Worm (Caenorhabditis elegans): ENCODE data around the gene dnj-23.

The dnj-23 gene

DNA sequence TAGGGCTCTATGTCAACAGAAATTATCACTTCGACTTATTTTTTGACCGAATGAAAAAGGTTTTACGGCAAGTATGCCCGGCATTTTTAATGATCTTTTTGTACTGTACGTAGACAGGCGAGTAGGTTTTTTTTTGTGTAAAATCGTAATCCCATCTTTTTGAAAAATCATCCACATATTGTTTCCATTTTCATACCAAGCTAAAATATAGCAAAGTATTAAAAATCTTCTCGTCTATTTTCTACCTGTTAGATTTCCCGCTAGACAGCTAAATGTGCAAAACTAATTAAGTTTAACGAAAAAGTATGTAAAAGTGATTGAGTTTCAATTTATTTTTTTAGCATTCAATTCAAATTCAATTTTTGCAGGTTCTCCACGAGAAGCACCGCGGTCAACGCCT is 23.0 kb upstream of the dnj-23 start, which contains the start of gene C16D2.1:
TSS of gene C16D2.1 (plus strand) at position 301 of the 400 bp plus-strand sequence.
- TF ChIP-seq unc-120 (tag; optimal IDR thresholded peaks at IDR 0.05; ENCODE audit: poor library complexity, severe bottlenecking) = no peak
- TF ChIP-seq mls-2 (tag; optimal IDR thresholded peaks at IDR 0.05) = no peak
- TF ChIP-seq nhr-28 (tag; optimal IDR thresholded peaks at IDR 0.05) = no peak
- no peak for TF ChIP-seq mep-1 (tag; optimal IDR thresholded peaks at IDR 0.05)
- TF ChIP-seq lin-32 (GFP tag; optimal IDR thresholded peaks at IDR 0.05) = no peak
- TF ChIP-seq hlh-1 (tag; optimal IDR thresholded peaks at IDR 0.05) = no peak
- no peak for TF ChIP-seq tbx-8 (GFP tag; optimal IDR thresholded peaks at IDR 0.05)
- TF ChIP-seq M03D4.4 (tag; optimal IDR thresholded peaks at IDR 0.05) = no peak
- no peak for TF ChIP-seq ztf-11 (tag; optimal IDR thresholded peaks at IDR 0.05)
- no peak for TF ChIP-seq nhr-237 (tag; optimal IDR thresholded peaks at IDR 0.05)
- no peak for TF ChIP-seq unc-39 (tag; optimal IDR thresholded peaks at IDR 0.05)
- no peak for TF ChIP-seq pha-4 (tag; optimal IDR thresholded peaks at IDR 0.05)
- TF ChIP-seq nhr-2 (tag; optimal IDR thresholded peaks at IDR 0.05) = no peak

DNA sequence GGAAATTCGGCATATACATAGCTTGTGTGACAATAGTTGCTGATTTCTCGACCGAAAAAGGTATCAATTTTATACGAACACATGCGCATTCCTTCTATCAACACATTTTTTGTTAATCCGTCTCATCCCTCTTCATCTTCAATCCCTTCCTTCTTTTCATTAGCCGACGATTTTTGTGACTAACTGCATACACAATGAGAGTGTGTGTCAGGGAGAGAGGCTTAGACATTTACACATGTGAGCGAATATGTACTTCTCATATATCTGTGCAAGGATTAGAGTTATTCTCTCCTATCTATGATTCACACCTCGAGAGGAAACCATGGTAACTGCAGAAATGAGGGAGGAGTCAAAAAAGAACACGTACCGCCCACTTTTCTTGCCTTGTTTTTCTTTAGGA is 21.9 kb upstream of the dnj-23 start:
- TF ChIP-seq sptf-1 (tag; optimal IDR thresholded peaks at IDR 0.05) (no peak), cnd-1 (tag; optimal IDR thresholded peaks at IDR 0.05) (no peak), ztf-11 (tag; optimal IDR thresholded peaks at IDR 0.05) (no peak), nhr-76 (tag; optimal IDR thresholded peaks at IDR 0.05) (no peak), lin-13 (tag; optimal IDR thresholded peaks at IDR 0.05) (no peak), bed-3 (GFP tag; optimal IDR thresholded peaks at IDR 0.05) (no peak), tbx-8 (GFP tag; optimal IDR thresholded peaks at IDR 0.05) (no peak), ceh-43 (GFP tag; optimal IDR thresholded peaks at IDR 0.05) (no peak), hlh-1 (tag; optimal IDR thresholded peaks at IDR 0.05) (no peak), lin-32 (GFP tag; optimal IDR thresholded peaks at IDR 0.05) (no peak), unc-39 (tag; optimal IDR thresholded peaks at IDR 0.05) (no peak), M03D4.4 (tag; optimal IDR thresholded peaks at IDR 0.05) (no peak), ceh-83 (GFP tag; optimal IDR thresholded peaks at IDR 0.05) (no peak), elt-3 (tag; optimal IDR thresholded peaks at IDR 0.05) (no peak)

DNA sequence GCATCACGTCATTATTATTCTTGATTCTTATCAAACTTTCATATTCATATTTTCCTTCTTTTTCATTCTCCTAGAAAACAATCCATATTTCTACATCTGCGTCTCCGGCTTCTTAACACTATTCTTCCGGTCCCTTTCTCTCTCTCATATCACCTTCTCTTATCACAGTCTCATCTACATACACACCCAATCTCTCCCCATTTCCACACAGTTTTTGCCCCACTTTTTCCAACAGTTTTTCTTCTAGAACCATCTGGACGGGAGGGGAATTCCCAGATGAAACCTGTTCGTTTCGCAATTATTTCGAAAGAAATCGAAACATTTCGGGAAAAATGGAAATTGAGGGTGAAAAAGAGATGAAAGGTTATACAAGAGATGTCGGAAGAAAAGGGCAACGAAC is 19.7 kb upstream of the dnj-23 start:
- TF ChIP-seq nhr-28 (tag; optimal IDR thresholded peaks at IDR 0.05) (no peak), elt-1 (tag; optimal IDR thresholded peaks at IDR 0.05; ENCODE audit: borderline replicate concordance, insufficient read depth) (peak; percentile 10), ces-1 (GFP tag; optimal IDR thresholded peaks at IDR 0.05) (no peak), elt-3 (tag; optimal IDR thresholded peaks at IDR 0.05) (peak; percentile 91), mls-2 (tag; optimal IDR thresholded peaks at IDR 0.05) (no peak), nhr-237 (tag; optimal IDR thresholded peaks at IDR 0.05) (peak; percentile 58)

DNA sequence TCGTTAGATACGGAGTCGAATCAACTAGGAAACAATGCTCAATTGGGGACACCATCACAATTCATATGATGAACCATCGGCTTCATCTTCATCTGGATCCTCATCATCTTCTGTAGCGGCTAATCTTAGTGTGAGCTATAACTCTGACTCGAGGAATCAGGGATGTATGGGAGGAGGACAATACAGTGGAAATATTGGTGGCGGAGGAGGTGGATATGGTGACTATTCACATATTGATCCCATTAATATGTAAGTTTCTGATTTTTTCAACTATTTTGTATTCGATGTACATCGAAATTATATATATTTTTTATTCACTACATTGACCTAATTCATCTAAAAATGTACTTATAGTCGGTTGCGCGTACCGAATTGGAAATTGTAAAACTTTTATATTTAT is 19.0 kb upstream of the dnj-23 start:
- no peak for TF ChIP-seq tbx-8 (GFP tag; optimal IDR thresholded peaks at IDR 0.05)
- no peak for TF ChIP-seq nhr-12 (tag; optimal IDR thresholded peaks at IDR 0.05)
- no peak for TF ChIP-seq nhr-237 (tag; optimal IDR thresholded peaks at IDR 0.05)
- TF ChIP-seq sem-2 (GFP tag; optimal IDR thresholded peaks at IDR 0.05) = no peak
- TF ChIP-seq lsy-2 (tag; optimal IDR thresholded peaks at IDR 0.05) = no peak
- TF ChIP-seq ztf-11 (tag; optimal IDR thresholded peaks at IDR 0.05) = no peak
- TF ChIP-seq mls-2 (tag; optimal IDR thresholded peaks at IDR 0.05) = no peak
- no peak for TF ChIP-seq ces-1 (GFP tag; optimal IDR thresholded peaks at IDR 0.05)
- no peak for TF ChIP-seq snpc-4 (tag; optimal IDR thresholded peaks at IDR 0.05)
- TF ChIP-seq ceh-83 (GFP tag; optimal IDR thresholded peaks at IDR 0.05) = no peak
- TF ChIP-seq lin-13 (tag; optimal IDR thresholded peaks at IDR 0.05) = no peak
- TF ChIP-seq mep-1 (tag; optimal IDR thresholded peaks at IDR 0.05) = no peak
- TF ChIP-seq nhr-28 (tag; optimal IDR thresholded peaks at IDR 0.05) = no peak
- no peak for TF ChIP-seq sptf-1 (tag; optimal IDR thresholded peaks at IDR 0.05)
- no peak for TF ChIP-seq ceh-43 (GFP tag; optimal IDR thresholded peaks at IDR 0.05)
- TF ChIP-seq zip-8 (tag; optimal IDR thresholded peaks at IDR 0.05) = no peak
- no peak for TF ChIP-seq blmp-1 (tag; optimal IDR thresholded peaks at IDR 0.05)
- TF ChIP-seq elt-1 (tag; optimal IDR thresholded peaks at IDR 0.05; ENCODE audit: borderline replicate concordance, insufficient read depth) = no peak
- no peak for TF ChIP-seq pha-4 (tag; optimal IDR thresholded peaks at IDR 0.05)

DNA sequence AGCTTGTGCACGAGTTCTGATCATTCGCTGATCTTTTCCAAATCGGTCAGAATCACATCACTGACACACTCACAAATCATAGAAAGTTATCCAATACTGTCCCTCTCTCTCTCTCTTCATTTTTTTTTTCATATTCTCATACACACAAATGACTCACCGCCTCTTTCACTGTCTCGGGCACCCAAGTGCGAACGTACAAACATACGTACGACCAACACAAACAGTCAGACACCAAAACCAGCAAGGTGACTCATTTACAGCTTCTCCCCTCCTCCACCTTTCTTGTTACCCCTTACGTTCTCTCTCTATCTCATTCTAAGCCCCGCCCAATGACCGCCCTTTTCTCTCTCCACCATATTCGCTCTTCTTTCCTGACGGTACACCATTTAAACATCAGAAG is 18.6 kb upstream of the dnj-23 start:
- TF ChIP-seq mls-2 (tag; optimal IDR thresholded peaks at IDR 0.05) = no peak
- TF ChIP-seq ceh-83 (GFP tag; optimal IDR thresholded peaks at IDR 0.05) = no peak
- TF ChIP-seq nhr-76 (tag; optimal IDR thresholded peaks at IDR 0.05) = no peak
- TF ChIP-seq sptf-1 (tag; optimal IDR thresholded peaks at IDR 0.05) = no peak
- TF ChIP-seq drap-1 (GFP tag; optimal IDR thresholded peaks at IDR 0.05) = no peak
- TF ChIP-seq mep-1 (tag; optimal IDR thresholded peaks at IDR 0.05) = no peak
- no peak for TF ChIP-seq ham-2 (GFP tag; optimal IDR thresholded peaks at IDR 0.05)
- TF ChIP-seq blmp-1 (tag; optimal IDR thresholded peaks at IDR 0.05) = no peak
- TF ChIP-seq snpc-4 (tag; optimal IDR thresholded peaks at IDR 0.05) = no peak
- TF ChIP-seq unc-120 (tag; optimal IDR thresholded peaks at IDR 0.05; ENCODE audit: poor library complexity, severe bottlenecking) = no peak
- no peak for TF ChIP-seq lsy-2 (tag; optimal IDR thresholded peaks at IDR 0.05)
- no peak for TF ChIP-seq hlh-1 (tag; optimal IDR thresholded peaks at IDR 0.05)
- TF ChIP-seq mab-5 (tag; optimal IDR thresholded peaks at IDR 0.05) = no peak
- no peak for TF ChIP-seq sem-2 (GFP tag; optimal IDR thresholded peaks at IDR 0.05)

Data from whole organism, mixed stage, embryonic.